Fruit fly (Drosophila melanogaster) whole organism, prepupa: Measurements from ENCODE around the gene CG31675.
A peak's percentile ranks its signal among the peaks of the same experiment; 100 is the strongest.

ENCODE experiments used
- CG1621 ChIP-seq: fragments of 200-800 bp; sonication (Bioruptor generic); optimal IDR thresholded peaks from 3 replicates; lab custom pipeline; 2018; ENCODE audit warnings: missing biosample characterization, mild to moderate bottlenecking, missing genetic modification characterization
- CG6792 ChIP-seq: fragments of 200-800 bp; sonication (Bioruptor generic); optimal IDR thresholded peaks from 3 replicates; lab custom pipeline; 2016; ENCODE audit warnings: missing biosample characterization, missing genetic modification characterization
- CG6808 ChIP-seq: fragments of 200-800 bp; sonication (Bioruptor generic); optimal IDR thresholded peaks from 3 replicates; lab custom pipeline; 2017; ENCODE audit warnings: missing biosample characterization, missing genetic modification characterization, mild to moderate bottlenecking, moderate library complexity, missing genetic modification reagents
- CG8632 ChIP-seq: fragments of 200-800 bp; sonication (Bioruptor generic); optimal IDR thresholded peaks from 3 replicates; lab custom pipeline; 2016; ENCODE audit warnings: missing biosample characterization, missing genetic modification characterization
- Eip93F ChIP-seq: fragments of 200-800 bp; sonication (Bioruptor generic); optimal IDR thresholded peaks from 2 replicates; lab custom pipeline; 2016; ENCODE audit warnings: missing biosample characterization, mild to moderate bottlenecking, missing genetic modification characterization
- eg ChIP-seq: fragments of 200-800 bp; sonication (Bioruptor generic); IDR thresholded peaks from 3 replicates; pipeline ENCODE4 v1.3.6; 2022; ENCODE audit warnings: missing biosample characterization, missing genetic modification characterization
- esn ChIP-seq: fragments of 200-800 bp; sonication (Bioruptor generic); optimal IDR thresholded peaks from 2 replicates; lab custom pipeline; 2016; ENCODE audit warnings: missing biosample characterization, mild to moderate bottlenecking, missing genetic modification characterization, moderate library complexity
- fd59A ChIP-seq: fragments of 200-800 bp; sonication (Bioruptor generic); optimal IDR thresholded peaks from 2 replicates; lab custom pipeline; 2017; ENCODE audit warnings: missing biosample characterization, mild to moderate bottlenecking, missing genetic modification characterization, missing genetic modification reagents
- ss ChIP-seq, 2 experiments: fragments of 200-800 bp; sonication (Bioruptor generic); optimal IDR thresholded peaks; 2 replicates in 1 of 2; 3 replicates in 1 of 2; lab custom pipeline; 2017 to 2018; ENCODE audit warnings: mild to moderate bottlenecking in 2 of 2, missing biosample characterization in 2 of 2, missing genetic modification characterization in 2 of 2, moderate library complexity in 1 of 2

DNA sequence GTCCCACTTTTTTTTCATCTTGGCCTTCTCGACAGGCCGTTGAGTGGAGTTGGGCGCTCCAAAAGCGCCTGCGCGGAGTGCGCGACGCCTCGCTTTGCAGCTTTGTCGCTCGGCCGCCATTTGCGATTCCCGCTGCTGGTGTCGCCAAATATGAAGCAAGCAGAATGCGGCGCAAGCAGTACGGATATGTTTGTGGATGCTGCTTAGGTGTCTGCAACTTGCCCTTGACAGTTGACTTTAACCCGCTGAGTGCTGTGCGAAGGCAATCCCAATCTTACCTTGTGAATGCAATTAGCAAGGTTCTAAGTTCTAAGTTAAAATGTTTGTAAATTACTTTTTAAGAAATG lies 45.6 kb upstream of the CG31675 start:
- TF ChIP-seq eg (no peak), CG6792 (no peak), CG6808 (GFP tag; lab: Kevin White, UChicago) (no peak), CG1621 (tag; lab: Kevin White, UChicago) (no peak), fd59A (GFP tag; lab: Kevin White, UChicago) (peak; percentile 9), esn (GFP tag; lab: Kevin White, UChicago) (peak; percentile 25), ss (GFP tag; optimal IDR thresholded peaks at IDR 0.05; lab: Kevin White, UChicago) (peak in 1 of 2 experiments; percentile 64), CG8632 (GFP tag; lab: Kevin White, UChicago) (no peak), Eip93F (GFP tag; lab: Kevin White, UChicago) (no peak)
